Worm (Caenorhabditis elegans) whole organism, midembryonic: ENCODE results near the gene scpl-4.
A peak's percentile ranks its signal among the peaks of the same experiment; 100 is the strongest.

ENCODE experiments used
- T22C8.4 ChIP-seq: fragments of 200-800 bp; sonication (Bioruptor generic); IDR thresholded peaks from 2 replicates; pipeline ENCODE4 v1.3.6; 2022; ENCODE audit warnings: missing genetic modification characterization, missing compliant biosample characterization
- cog-1 ChIP-seq: sonication (generic microtip); optimal IDR thresholded peaks from 2 replicates; lab custom pipeline; 2016; ENCODE audit warnings: missing genetic modification characterization, missing compliant biosample characterization
- flt-1 ChIP-seq: fragments of 200-800 bp; sonication (Bioruptor generic); IDR thresholded peaks from 2 replicates; pipeline ENCODE4 v1.3.6; 2022; ENCODE audit warnings: missing genetic modification characterization, missing compliant biosample characterization
- klf-2 ChIP-seq: fragments of 200-800 bp; sonication (Bioruptor generic); conservative IDR thresholded peaks from 2 replicates; pipeline ENCODE4 v1.3.6; 2022; ENCODE audit warnings: missing genetic modification reagents, missing genetic modification characterization, missing compliant biosample characterization
- med-1 ChIP-seq: sonication (generic microtip); optimal IDR thresholded peaks from 2 replicates; lab custom pipeline; 2017; ENCODE audit warnings: missing genetic modification characterization, mild to moderate bottlenecking, missing compliant biosample characterization, antibody characterized with exemption, missing genetic modification reagents; ENCODE audit not compliant: insufficient read depth
- ref-1 ChIP-seq: fragments of 200-800 bp; sonication (Bioruptor generic); conservative IDR thresholded peaks from 2 replicates; pipeline ENCODE4 v1.3.6; 2022; ENCODE audit warnings: missing genetic modification reagents, missing genetic modification characterization, missing compliant biosample characterization
- tab-1 ChIP-seq: fragments of 200-800 bp; sonication (Bioruptor generic); IDR thresholded peaks from 2 replicates; pipeline ENCODE4 v1.3.6; 2022; ENCODE audit warnings: missing genetic modification characterization, missing compliant biosample characterization
- ztf-23 ChIP-seq: fragments of 200-800 bp; sonication (Bioruptor generic); IDR thresholded peaks from 2 replicates; pipeline ENCODE4 v1.3.6; 2022; ENCODE audit warnings: missing genetic modification reagents, missing genetic modification characterization, missing compliant biosample characterization
- ztf-29 ChIP-seq: fragments of 200-800 bp; sonication (Bioruptor generic); IDR thresholded peaks from 2 replicates; pipeline ENCODE4 v1.3.6; 2022; ENCODE audit warnings: missing genetic modification reagents, missing genetic modification characterization, missing compliant biosample characterization

Gene scpl-4

ce11 chrV:10564140-10564539 lies 34.8 kb upstream of the scpl-4 start:
- TF ChIP-seq ref-1 (no peak), cog-1 (tag; lab: Kevin White, UChicago) (no peak), med-1 (no peak), klf-2 (no peak), ztf-23 (GFP tag; lab: Robert Waterston, UW) (no peak), T22C8.4 (GFP tag; lab: Robert Waterston, UW) (no peak), flt-1 (GFP tag; lab: Robert Waterston, UW) (no peak), ztf-29 (GFP tag; lab: Robert Waterston, UW) (no peak), tab-1 (GFP tag; lab: Robert Waterston, UW) (no peak)

- TF ChIP-seq med-1 (no peak), cog-1 (tag; lab: Kevin White, UChicago) (no peak), ztf-29 (GFP tag; lab: Robert Waterston, UW) (no peak), flt-1 (GFP tag; lab: Robert Waterston, UW) (no peak), klf-2 (no peak), tab-1 (GFP tag; lab: Robert Waterston, UW) (no peak), T22C8.4 (GFP tag; lab: Robert Waterston, UW) (no peak), ref-1 (no peak), ztf-23 (GFP tag; lab: Robert Waterston, UW) (no peak)
Observed at ce11 chrV:10564830-10565365, 34.0 kb upstream of the scpl-4 start, which contains the start of gene cat-4. Gene cat-4, plus strand, starts transcription at chrV:10564880.

ce11 chrV:10568496-10568895 lies 30.4 kb upstream of the scpl-4 start:
- TF ChIP-seq T22C8.4 (GFP tag; lab: Robert Waterston, UW) (no peak), flt-1 (GFP tag; lab: Robert Waterston, UW) (no peak), ztf-23 (GFP tag; lab: Robert Waterston, UW) (no peak), klf-2 (no peak), ref-1 (no peak), tab-1 (GFP tag; lab: Robert Waterston, UW) (no peak), ztf-29 (GFP tag; lab: Robert Waterston, UW) (no peak), cog-1 (tag; lab: Kevin White, UChicago) (no peak), med-1 (no peak)

- TF ChIP-seq tab-1 (GFP tag; lab: Robert Waterston, UW) (no peak), ztf-23 (GFP tag; lab: Robert Waterston, UW) (no peak), T22C8.4 (GFP tag; lab: Robert Waterston, UW) (no peak), cog-1 (tag; lab: Kevin White, UChicago) (no peak), ref-1 (no peak), ztf-29 (GFP tag; lab: Robert Waterston, UW) (no peak), flt-1 (GFP tag; lab: Robert Waterston, UW) (no peak), med-1 (no peak), klf-2 (no peak)
Observed at ce11 chrV:10571523-10571922, 27.4 kb upstream of the scpl-4 start.

- TF ChIP-seq cog-1 (tag; lab: Kevin White, UChicago) = no peak
- TF ChIP-seq ztf-23 (GFP tag; lab: Robert Waterston, UW) = no peak
- no peak for TF ChIP-seq med-1
- TF ChIP-seq ztf-29 (GFP tag; lab: Robert Waterston, UW) = no peak
- TF ChIP-seq tab-1 (GFP tag; lab: Robert Waterston, UW) = no peak
- TF ChIP-seq klf-2 = no peak
- no peak for TF ChIP-seq ref-1
- no peak for TF ChIP-seq T22C8.4 (GFP tag; lab: Robert Waterston, UW)
- no peak for TF ChIP-seq flt-1 (GFP tag; lab: Robert Waterston, UW)
Observed at ce11 chrV:10572614-10573013, 26.3 kb upstream of the scpl-4 start, which contains the start of gene del-6. Gene del-6, plus strand, starts transcription at chrV:10572914.

- TF ChIP-seq ref-1 (no peak), klf-2 (no peak), tab-1 (GFP tag; lab: Robert Waterston, UW) (no peak), ztf-23 (GFP tag; lab: Robert Waterston, UW) (no peak), flt-1 (GFP tag; lab: Robert Waterston, UW) (no peak), med-1 (no peak), T22C8.4 (GFP tag; lab: Robert Waterston, UW) (no peak), ztf-29 (GFP tag; lab: Robert Waterston, UW) (no peak)
Observed at ce11 chrV:10574197-10574596, 24.7 kb upstream of the scpl-4 start.

ce11 chrV:10576319-10576718 lies 22.6 kb upstream of the scpl-4 start, which contains the start of gene vps-54:
Gene vps-54, minus strand, starts transcription at chrV:10576419.
- TF ChIP-seq T22C8.4 (GFP tag; lab: Robert Waterston, UW) (no peak), flt-1 (GFP tag; lab: Robert Waterston, UW) (no peak), cog-1 (tag; lab: Kevin White, UChicago) (no peak), ztf-23 (GFP tag; lab: Robert Waterston, UW) (no peak), med-1 (no peak), klf-2 (no peak), tab-1 (GFP tag; lab: Robert Waterston, UW) (no peak), ztf-29 (GFP tag; lab: Robert Waterston, UW) (no peak), ref-1 (no peak)

- TF ChIP-seq klf-2 (no peak), ztf-23 (GFP tag; lab: Robert Waterston, UW) (no peak), tab-1 (GFP tag; lab: Robert Waterston, UW) (no peak), cog-1 (tag; lab: Kevin White, UChicago) (no peak), med-1 (no peak), ztf-29 (GFP tag; lab: Robert Waterston, UW) (no peak), T22C8.4 (GFP tag; lab: Robert Waterston, UW) (no peak), ref-1 (no peak), flt-1 (GFP tag; lab: Robert Waterston, UW) (no peak)
Observed at ce11 chrV:10578226-10578625, 20.7 kb upstream of the scpl-4 start, which contains the start of gene mics-1. Gene mics-1, minus strand, starts transcription at chrV:10578326.

- TF ChIP-seq T22C8.4 (GFP tag; lab: Robert Waterston, UW) (no peak), med-1 (peak; percentile 33), ztf-29 (GFP tag; lab: Robert Waterston, UW) (no peak), flt-1 (GFP tag; lab: Robert Waterston, UW) (no peak), cog-1 (tag; lab: Kevin White, UChicago) (no peak), ztf-23 (GFP tag; lab: Robert Waterston, UW) (0 out of 2 replicates have a peak, but pooled peaks have one; percentile 45), klf-2 (no peak)
Observed at ce11 chrV:10578938-10579337, 20.0 kb upstream of the scpl-4 start, which contains the start of the genes erh-1 and lpd-9. Gene erh-1, minus strand, starts transcription at chrV:10579141. Gene lpd-9, plus strand, starts transcription at chrV:10579305.
